Worm (Caenorhabditis elegans) whole organism, late embryonic: ENCODE data around the gene K02F3.9.

Experiments
- C08G9.2 ChIP-seq: sonication (generic microtip); optimal IDR thresholded peaks from 2 replicates; lab custom pipeline; 2016; ENCODE audit warnings: mild to moderate bottlenecking, missing genetic modification characterization, moderate library complexity, missing compliant biosample characterization
- F13H6.1 ChIP-seq: sonication (generic microtip); optimal IDR thresholded peaks from 2 replicates; lab custom pipeline; 2016; ENCODE audit warnings: missing genetic modification characterization, missing compliant biosample characterization
- K02D7.2 ChIP-seq: sonication (generic microtip); optimal IDR thresholded peaks from 2 replicates; lab custom pipeline; 2017; ENCODE audit warnings: mild to moderate bottlenecking, missing genetic modification characterization, missing compliant biosample characterization
- Y22D7AL.16 ChIP-seq: sonication (generic microtip); optimal IDR thresholded peaks from 2 replicates; lab custom pipeline; 2016; ENCODE audit warnings: missing genetic modification characterization, missing compliant biosample characterization
- ahr-1 ChIP-seq: sonication (generic microtip); optimal IDR thresholded peaks from 2 replicates; lab custom pipeline; 2016; ENCODE audit warnings: missing genetic modification characterization, missing compliant biosample characterization
- ama-1 ChIP-seq: fragments of 150-350 bp; optimal IDR thresholded peaks from 2 replicates; lab custom pipeline; 2014
- ceh-14 ChIP-seq: sonication (generic microtip); optimal IDR thresholded peaks from 2 replicates; lab custom pipeline; 2016; ENCODE audit warnings: missing genotype, missing genetic modification characterization, missing compliant biosample characterization
- ceh-18 ChIP-seq: sonication (generic microtip); optimal IDR thresholded peaks from 2 replicates; lab custom pipeline; 2016; ENCODE audit warnings: missing genetic modification characterization, missing compliant biosample characterization
- ceh-19 ChIP-seq: fragments of 200-800 bp; sonication (Bioruptor generic); optimal IDR thresholded peaks from 2 replicates; lab custom pipeline; 2018; ENCODE audit warnings: mild to moderate bottlenecking, missing genetic modification characterization, missing compliant biosample characterization
- ceh-22 ChIP-seq: sonication (generic microtip); optimal IDR thresholded peaks from 2 replicates; lab custom pipeline; 2017; ENCODE audit warnings: missing biosample characterization, missing genetic modification characterization
- ceh-24 ChIP-seq: sonication (generic microtip); optimal IDR thresholded peaks from 2 replicates; lab custom pipeline; 2016; ENCODE audit warnings: mild to moderate bottlenecking, missing genetic modification characterization, missing compliant biosample characterization
- ceh-31 ChIP-seq: sonication (generic microtip); optimal IDR thresholded peaks from 2 replicates; lab custom pipeline; 2016; ENCODE audit warnings: missing genetic modification characterization, missing compliant biosample characterization
- ceh-45 ChIP-seq: fragments of 200-800 bp; sonication (Bioruptor generic); IDR thresholded peaks from 2 replicates; pipeline ENCODE4 v1.3.6; 2022; ENCODE audit warnings: missing genetic modification reagents, missing genetic modification characterization, missing compliant biosample characterization
- ceh-48 ChIP-seq: sonication (generic microtip); optimal IDR thresholded peaks from 2 replicates; lab custom pipeline; 2016; ENCODE audit warnings: missing genetic modification characterization, inconsistent platforms, missing compliant biosample characterization
- dve-1 ChIP-seq: sonication (generic microtip); optimal IDR thresholded peaks from 2 replicates; lab custom pipeline; 2017; ENCODE audit warnings: antibody characterized with exemption, mild to moderate bottlenecking, missing genetic modification characterization, missing compliant biosample characterization
- elt-2 ChIP-seq: sonication (generic microtip); optimal IDR thresholded peaks from 2 replicates; lab custom pipeline; 2016; ENCODE audit warnings: missing genetic modification reagents, missing genetic modification characterization, missing compliant biosample characterization
- elt-4 ChIP-seq: sonication (generic microtip); optimal IDR thresholded peaks from 2 replicates; lab custom pipeline; 2016; ENCODE audit warnings: missing genetic modification characterization, missing compliant biosample characterization
- ets-4 ChIP-seq: sonication (generic microtip); optimal IDR thresholded peaks from 2 replicates; lab custom pipeline; 2016; ENCODE audit warnings: missing genetic modification characterization, missing compliant biosample characterization
- eyg-1 ChIP-seq: sonication (generic microtip); optimal IDR thresholded peaks from 2 replicates; lab custom pipeline; 2016; ENCODE audit warnings: missing genotype, missing genetic modification characterization, missing compliant biosample characterization
- gmeb-2 ChIP-seq: sonication (generic microtip); optimal IDR thresholded peaks from 2 replicates; lab custom pipeline; 2016; ENCODE audit warnings: missing genetic modification characterization, inconsistent platforms, missing compliant biosample characterization
- hlh-30 ChIP-seq: sonication (generic microtip); optimal IDR thresholded peaks from 2 replicates; lab custom pipeline; 2017; ENCODE audit warnings: antibody characterized with exemption, missing genetic modification characterization, missing compliant biosample characterization; ENCODE audit not compliant: insufficient read depth
- lim-6 ChIP-seq: sonication (generic microtip); optimal IDR thresholded peaks from 2 replicates; lab custom pipeline; 2016; ENCODE audit warnings: missing genetic modification characterization, missing compliant biosample characterization
- lin-11 ChIP-seq: fragments of 200-800 bp; sonication (Bioruptor generic); optimal IDR thresholded peaks from 2 replicates; lab custom pipeline; 2018; ENCODE audit warnings: mild to moderate bottlenecking, missing genetic modification characterization, missing compliant biosample characterization
- madf-2 ChIP-seq: sonication (generic microtip); optimal IDR thresholded peaks from 2 replicates; lab custom pipeline; 2017; ENCODE audit warnings: missing genetic modification characterization, missing compliant biosample characterization
- mec-3 ChIP-seq: sonication (generic microtip); optimal IDR thresholded peaks from 2 replicates; lab custom pipeline; 2016; ENCODE audit warnings: borderline replicate concordance, missing genetic modification characterization, missing compliant biosample characterization
- pag-3 ChIP-seq: sonication (generic microtip); optimal IDR thresholded peaks from 2 replicates; lab custom pipeline; 2016; ENCODE audit warnings: missing compliant biosample characterization, missing genetic modification characterization, borderline replicate concordance
- pat-9 ChIP-seq: fragments of 200-800 bp; sonication (Bioruptor generic); optimal IDR thresholded peaks from 2 replicates; lab custom pipeline; 2018; ENCODE audit warnings: mild to moderate bottlenecking, missing genetic modification characterization, moderate library complexity, missing compliant biosample characterization
- pax-1 ChIP-seq: fragments of 150-350 bp; optimal IDR thresholded peaks from 2 replicates; lab custom pipeline; 2014; ENCODE audit warnings: missing biosample characterization, missing genetic modification characterization
- pha-4 ChIP-seq: fragments of 150-350 bp; optimal IDR thresholded peaks from 2 replicates; lab custom pipeline; 2018; ENCODE audit warnings: missing biosample characterization, missing genetic modification reagents, missing genetic modification characterization
- pqm-1 ChIP-seq: sonication (generic microtip); optimal IDR thresholded peaks from 2 replicates; lab custom pipeline; 2016; ENCODE audit warnings: missing genetic modification characterization, missing compliant biosample characterization
- pros-1 ChIP-seq: fragments of 150-350 bp; optimal IDR thresholded peaks from 2 replicates; lab custom pipeline; 2014; ENCODE audit warnings: missing biosample characterization, missing genetic modification reagents, missing genetic modification characterization
- ref-2 ChIP-seq: sonication (generic microtip); optimal IDR thresholded peaks from 2 replicates; lab custom pipeline; 2016; ENCODE audit warnings: missing genetic modification characterization, missing compliant biosample characterization
- sdc-2 ChIP-seq: sonication (generic microtip); optimal IDR thresholded peaks from 2 replicates; lab custom pipeline; 2016; ENCODE audit warnings: missing genotype, missing genetic modification characterization, missing compliant biosample characterization
- sox-4 ChIP-seq: sonication (generic microtip); optimal IDR thresholded peaks from 2 replicates; lab custom pipeline; 2017; ENCODE audit warnings: mild to moderate bottlenecking, missing genetic modification characterization, inconsistent platforms, missing compliant biosample characterization
- unc-42 ChIP-seq: sonication (generic microtip); optimal IDR thresholded peaks from 2 replicates; lab custom pipeline; 2016; ENCODE audit warnings: missing genotype, missing genetic modification characterization, missing compliant biosample characterization
- zip-5 ChIP-seq: sonication (generic microtip); optimal IDR thresholded peaks from 2 replicates; lab custom pipeline; 2016; ENCODE audit warnings: missing genetic modification characterization, missing compliant biosample characterization
- ztf-16 ChIP-seq: sonication (generic microtip); optimal IDR thresholded peaks from 2 replicates; lab custom pipeline; 2017; ENCODE audit warnings: missing genetic modification characterization, missing compliant biosample characterization

Gene K02F3.9

DNA sequence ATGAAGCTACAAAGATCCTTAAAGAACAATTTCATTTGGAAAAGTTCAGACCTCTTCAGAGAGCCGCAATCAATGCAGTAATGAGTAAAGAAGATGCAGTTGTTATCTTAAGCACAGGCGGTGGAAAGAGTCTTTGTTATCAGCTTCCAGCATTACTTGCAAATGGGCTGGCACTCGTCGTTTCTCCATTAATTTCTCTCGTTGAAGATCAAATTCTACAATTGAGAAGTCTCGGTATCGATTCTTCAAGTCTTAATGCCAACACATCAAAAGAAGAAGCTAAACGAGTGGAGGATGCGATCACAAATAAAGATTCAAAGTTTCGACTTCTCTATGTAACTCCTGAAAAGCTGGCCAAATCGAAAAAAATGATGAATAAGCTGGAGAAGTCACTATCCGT, 15.7 kb upstream of the K02F3.9 start:
- TF ChIP-seq ceh-22 (tag; lab: Kevin White, UChicago): no peak
- TF ChIP-seq lin-11 (tag; lab: Kevin White, UChicago): no peak
- no peak for TF ChIP-seq pat-9

- TF ChIP-seq lin-11 (tag; lab: Kevin White, UChicago) (no peak), Y22D7AL.16 (no peak), sdc-2 (tag; lab: Kevin White, UChicago) (no peak), dve-1 (tag; lab: Kevin White, UChicago) (no peak), ceh-14 (tag; lab: Kevin White, UChicago) (no peak), sox-4 (tag; lab: Kevin White, UChicago) (no peak), mec-3 (tag; lab: Kevin White, UChicago) (no peak), unc-42 (tag; lab: Kevin White, UChicago) (no peak), ama-1 (lab: Kevin White, UChicago) (no peak), zip-5 (tag; lab: Kevin White, UChicago) (no peak), K02D7.2 (tag; lab: Kevin White, UChicago) (no peak), elt-4 (tag; lab: Kevin White, UChicago) (no peak), ceh-48 (tag; lab: Kevin White, UChicago) (no peak), hlh-30 (tag; lab: Kevin White, UChicago) (no peak), ref-2 (tag; lab: Kevin White, UChicago) (no peak), ceh-24 (tag; lab: Kevin White, UChicago) (no peak)
Observed at ce11 chrIII:856260-856659, 15.1 kb upstream of the K02F3.9 start, which contains the start of gene K02F3.12. K02F3.12 (plus strand) TSS chrIII:856560.

DNA sequence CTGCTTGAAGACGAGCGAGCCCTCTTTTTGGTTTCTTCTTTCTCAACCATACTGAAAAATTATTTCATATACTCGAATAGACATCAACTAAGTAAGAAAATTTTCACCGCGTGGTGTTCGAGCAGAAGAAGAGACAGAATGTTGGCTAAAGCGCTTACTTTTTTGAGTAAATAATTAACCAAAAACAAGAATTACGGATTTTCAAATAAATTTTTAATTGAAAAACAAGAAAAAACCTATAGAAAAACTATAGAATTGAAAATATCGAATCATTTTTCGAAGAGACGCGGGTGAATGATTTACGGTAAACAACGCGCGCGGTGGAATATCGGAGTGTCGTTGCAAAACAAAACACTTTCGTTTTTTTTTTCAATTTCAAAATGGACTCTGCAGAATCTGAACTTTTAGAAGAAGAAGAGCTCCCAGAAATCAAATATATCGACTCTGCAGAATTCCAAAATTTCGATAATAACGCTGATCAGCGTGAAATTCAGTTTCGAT, 12.7 kb upstream of the K02F3.9 start, which contains the start of the genes rnp-5 and tag-51:
TSS of gene rnp-5 (minus strand) at position 51 of the 501 bp plus-strand sequence.
TSS of gene tag-51 (plus strand) at position 363 of the 501 bp plus-strand sequence.
- no peak for TF ChIP-seq ceh-45

ce11 chrIII:853414-853813, 12.2 kb upstream of the K02F3.9 start:
- TF ChIP-seq elt-4 (tag; lab: Kevin White, UChicago): peak; percentile 66
- no peak for TF ChIP-seq ceh-48 (tag; lab: Kevin White, UChicago)
- TF ChIP-seq elt-2: no peak
- TF ChIP-seq C08G9.2: peak; percentile 8
- TF ChIP-seq F13H6.1 (tag; lab: Kevin White, UChicago): no peak
- TF ChIP-seq, all 69 proteins: peak for 2

DNA sequence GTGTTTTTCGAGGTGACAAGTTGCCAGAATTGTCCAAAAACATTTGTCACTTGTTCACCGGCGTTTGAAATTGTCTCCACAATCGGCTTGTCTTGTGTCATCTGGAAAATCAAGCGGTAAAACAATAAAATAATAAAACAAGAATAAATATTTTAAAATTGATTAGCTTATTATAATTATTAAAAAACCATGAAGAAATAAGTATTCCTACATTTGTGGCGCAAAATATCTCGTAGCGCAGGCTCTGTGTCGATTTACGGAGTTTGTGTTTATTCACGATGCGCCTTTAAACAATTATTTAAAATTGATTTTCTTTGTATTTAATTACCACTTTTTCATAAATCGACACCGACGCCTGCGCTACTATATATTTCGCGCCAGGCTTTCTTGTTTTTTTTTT, 11.1 kb upstream of the K02F3.9 start, which contains the start of gene moma-1:
TSS of gene moma-1 (minus strand) at position 101 of the 400 bp plus-strand sequence.
- TF ChIP-seq ceh-31 (tag; lab: Kevin White, UChicago) (no peak), ref-2 (tag; lab: Kevin White, UChicago) (no peak), ceh-18 (tag; lab: Kevin White, UChicago) (no peak), ceh-22 (tag; lab: Kevin White, UChicago) (no peak), eyg-1 (no peak), sox-4 (tag; lab: Kevin White, UChicago) (no peak), sdc-2 (tag; lab: Kevin White, UChicago) (no peak)

- TF ChIP-seq pax-1 (tag; lab: Kevin White, UChicago) (peak; percentile 17), ztf-16 (tag; lab: Kevin White, UChicago) (no peak), elt-2 (peak; percentile 73)
Observed at ce11 chrIII:845485-845884, 4.3 kb upstream of the K02F3.9 start, which contains the start of gene K02F3.2. K02F3.2 (plus strand) TSS chrIII:845841.

DNA sequence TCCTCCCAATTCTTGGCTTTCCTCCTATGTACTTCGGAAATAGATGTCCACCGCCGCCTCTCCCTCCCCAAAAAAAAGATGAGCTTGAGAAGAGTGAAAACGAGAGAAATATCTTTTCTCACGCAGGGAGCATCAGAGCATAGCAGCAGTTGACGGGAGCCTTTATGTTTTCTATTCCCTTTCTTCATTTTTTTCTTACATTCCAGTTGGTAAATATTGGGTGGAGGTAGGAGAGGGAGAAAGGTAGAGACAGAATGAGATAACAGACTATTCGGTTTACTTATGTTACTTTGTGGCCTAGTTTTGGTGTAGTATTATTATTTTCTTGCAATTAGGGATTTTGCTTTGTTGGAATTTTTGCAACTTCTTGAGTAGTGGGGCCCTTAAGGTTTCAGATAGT, 3.4 kb upstream of the K02F3.9 start:
- TF ChIP-seq C08G9.2 (no peak), pag-3 (tag; lab: Kevin White, UChicago) (no peak), pha-4 (tag; lab: Kevin White, UChicago) (no peak), madf-2 (tag; lab: Kevin White, UChicago) (no peak), ets-4 (no peak), lim-6 (no peak), pros-1 (no peak), ceh-19 (GFP tag; lab: Kevin White, UChicago) (no peak), pqm-1 (tag; lab: Kevin White, UChicago) (no peak), ceh-24 (tag; lab: Kevin White, UChicago) (no peak), ahr-1 (tag; lab: Kevin White, UChicago) (no peak), ceh-18 (tag; lab: Kevin White, UChicago) (no peak), gmeb-2 (tag; lab: Kevin White, UChicago) (no peak)
